Worm (Caenorhabditis elegans) whole organism, L1 larva: Measurements from ENCODE around the gene pac-1.

Experiments used
- blmp-1 ChIP-seq: fragments of 150-350 bp; optimal IDR thresholded peaks from 2 replicates; lab custom pipeline; 2014; ENCODE audit warnings: missing biosample characterization, missing genetic modification characterization
- ceh-88 ChIP-seq: fragments of 200-800 bp; sonication (Bioruptor generic); IDR thresholded peaks from 2 replicates; pipeline ENCODE4 v1.3.6; 2022; ENCODE audit warnings: missing genetic modification characterization, missing compliant biosample characterization
- ceh-90 ChIP-seq: sonication (generic microtip); optimal IDR thresholded peaks from 2 replicates; lab custom pipeline; 2016; ENCODE audit warnings: missing genetic modification characterization, missing compliant biosample characterization
- ces-1 ChIP-seq: fragments of 150-350 bp; optimal IDR thresholded peaks from 2 replicates; lab custom pipeline; 2014; ENCODE audit warnings: missing biosample characterization, missing genetic modification reagents, missing genetic modification characterization
- efl-1 ChIP-seq, 4 experiments: fragments of 150-350 bp; optimal IDR thresholded peaks in 3 of 4; peaks in 1 of 4; 1 replicate in 1 of 4; 2 replicates in 3 of 4; lab custom pipeline; 2014; ENCODE audit warnings: missing biosample characterization in 2 of 4, missing genetic modification characterization in 2 of 4, missing genetic modification reagents in 2 of 4
- efl-3 ChIP-seq: fragments of 200-800 bp; sonication (Bioruptor generic); optimal IDR thresholded peaks from 2 replicates; lab custom pipeline; 2018; ENCODE audit warnings: mild to moderate bottlenecking, missing genetic modification characterization, missing compliant biosample characterization
- egl-13 ChIP-seq: sonication (generic microtip); optimal IDR thresholded peaks from 2 replicates; lab custom pipeline; 2016; ENCODE audit warnings: missing genotype, missing genetic modification reagents, missing genetic modification characterization, missing compliant biosample characterization
- egl-27 ChIP-seq, 2 experiments: fragments of 150-350 bp in 1 of 2; sonication (generic microtip); optimal IDR thresholded peaks; 3 replicates each; lab custom pipeline; 2017 to 2018; ENCODE audit warnings: missing biosample characterization in 2 of 2, missing genetic modification characterization in 2 of 2, missing genetic modification reagents in 2 of 2
- elt-2 ChIP-seq: sonication (generic microtip); optimal IDR thresholded peaks from 2 replicates; lab custom pipeline; 2016; ENCODE audit warnings: missing genetic modification characterization, mild to moderate bottlenecking, inconsistent platforms, missing compliant biosample characterization, missing genetic modification reagents
- fkh-8 ChIP-seq: sonication (generic microtip); optimal IDR thresholded peaks from 2 replicates; lab custom pipeline; 2016; ENCODE audit warnings: mild to moderate bottlenecking, missing genetic modification characterization, missing compliant biosample characterization
- irx-1 ChIP-seq: sonication (generic microtip); optimal IDR thresholded peaks from 2 replicates; lab custom pipeline; 2016; ENCODE audit warnings: missing genetic modification characterization, missing compliant biosample characterization
- isw-1 ChIP-seq: fragments of 200-800 bp; sonication (Bioruptor generic); IDR thresholded peaks from 2 replicates; pipeline ENCODE4 v1.3.6; 2022; ENCODE audit warnings: missing genetic modification characterization, missing compliant biosample characterization
- mab-9 ChIP-seq: fragments of 200-800 bp; sonication (Bioruptor generic); IDR thresholded peaks from 2 replicates; pipeline ENCODE4 v1.3.6; 2022; ENCODE audit warnings: missing genetic modification reagents, missing genetic modification characterization, missing compliant biosample characterization
- nhr-11 ChIP-seq: fragments of 150-350 bp; optimal IDR thresholded peaks from 2 replicates; lab custom pipeline; 2014; ENCODE audit warnings: missing biosample characterization, missing genetic modification characterization
- nhr-47 ChIP-seq: sonication (generic microtip); optimal IDR thresholded peaks from 2 replicates; lab custom pipeline; 2016; ENCODE audit warnings: mild to moderate bottlenecking, missing genetic modification characterization, moderate library complexity, missing compliant biosample characterization
- nhr-71 ChIP-seq: sonication (generic microtip); optimal IDR thresholded peaks from 2 replicates; lab custom pipeline; 2016; ENCODE audit warnings: mild to moderate bottlenecking, missing genetic modification characterization, moderate library complexity, missing compliant biosample characterization
- pag-3 ChIP-seq: sonication (generic microtip); optimal IDR thresholded peaks from 2 replicates; lab custom pipeline; 2017; ENCODE audit warnings: missing genetic modification characterization, mild to moderate bottlenecking, missing compliant biosample characterization, antibody characterized with exemption, borderline replicate concordance; ENCODE audit not compliant: insufficient read depth
- snu-23 ChIP-seq: sonication (generic microtip); optimal IDR thresholded peaks from 2 replicates; lab custom pipeline; 2016; ENCODE audit warnings: missing genetic modification characterization, missing compliant biosample characterization
- sup-37 ChIP-seq: fragments of 200-800 bp; sonication (Bioruptor generic); optimal IDR thresholded peaks from 2 replicates; lab custom pipeline; 2018; ENCODE audit warnings: mild to moderate bottlenecking, missing genetic modification characterization, missing compliant biosample characterization
- unc-130 ChIP-seq: fragments of 150-350 bp; optimal IDR thresholded peaks from 2 replicates; lab custom pipeline; 2017; ENCODE audit warnings: missing biosample characterization, missing genetic modification characterization, inconsistent platforms
- unc-98 ChIP-seq: fragments of 200-800 bp; sonication (Bioruptor generic); IDR thresholded peaks from 2 replicates; pipeline ENCODE4 v1.3.6; 2022; ENCODE audit warnings: missing genetic modification characterization, missing compliant biosample characterization
- xbp-1 ChIP-seq: sonication (generic microtip); optimal IDR thresholded peaks from 2 replicates; lab custom pipeline; 2016; ENCODE audit warnings: missing genetic modification characterization, missing compliant biosample characterization
- zip-4 ChIP-seq: fragments of 200-800 bp; sonication (Bioruptor generic); optimal IDR thresholded peaks from 2 replicates; lab custom pipeline; 2018; ENCODE audit warnings: mild to moderate bottlenecking, missing genetic modification characterization, moderate library complexity, missing compliant biosample characterization

The pac-1 gene

DNA sequence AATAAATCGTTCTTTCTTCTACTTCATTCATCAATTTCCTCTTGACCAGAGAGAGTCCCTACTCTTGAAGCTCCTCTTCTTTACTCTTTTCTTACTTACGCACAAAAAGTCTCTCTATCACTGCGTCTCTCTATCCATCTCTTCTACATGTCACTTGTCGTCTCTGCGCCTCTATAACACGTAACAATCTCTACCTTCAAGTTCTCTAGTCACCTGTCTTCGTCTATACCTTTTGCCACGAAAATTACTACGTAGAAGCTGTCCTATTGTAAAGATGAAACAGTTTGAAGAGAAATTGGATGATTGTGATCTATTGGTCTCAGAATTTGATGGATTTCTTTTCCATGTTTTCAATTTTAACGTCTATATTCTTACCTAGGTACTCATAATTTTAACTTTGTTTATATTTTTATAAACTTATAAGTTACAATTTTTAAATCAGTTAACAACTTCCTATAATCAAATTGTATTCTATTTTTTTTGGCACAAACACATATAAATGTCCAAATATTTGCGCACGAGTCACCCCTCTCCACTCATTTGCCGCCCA lies 62.1 kb downstream of the pac-1 start, which contains the start of gene C02D5.2 (continued):
- TF ChIP-seq nhr-71 (tag; lab: Kevin White, UChicago) = peak; percentile 76
- TF ChIP-seq nhr-11 (tag; lab: Kevin White, UChicago) = no peak
- peak; percentile 26 for TF ChIP-seq nhr-47 (tag; lab: Kevin White, UChicago)
- TF ChIP-seq unc-98 (GFP tag; lab: Robert Waterston, UW) = no peak
- no peak for TF ChIP-seq pag-3 (tag; lab: Kevin White, UChicago)
- TF ChIP-seq mab-9 (GFP tag; lab: Robert Waterston, UW) = no peak
- TF ChIP-seq ces-1 = no peak
- TF ChIP-seq ceh-90 = no peak
- no peak for TF ChIP-seq egl-13 (tag; lab: Kevin White, UChicago)
- no peak for TF ChIP-seq zip-4 (GFP tag; lab: Kevin White, UChicago)
- TF ChIP-seq sup-37 = no peak
- no peak for TF ChIP-seq isw-1
- TF ChIP-seq fkh-8 (tag; lab: Kevin White, UChicago) = no peak
- no peak for TF ChIP-seq ceh-88 (GFP tag; lab: Robert Waterston, UW)
- no peak for TF ChIP-seq efl-3

DNA sequence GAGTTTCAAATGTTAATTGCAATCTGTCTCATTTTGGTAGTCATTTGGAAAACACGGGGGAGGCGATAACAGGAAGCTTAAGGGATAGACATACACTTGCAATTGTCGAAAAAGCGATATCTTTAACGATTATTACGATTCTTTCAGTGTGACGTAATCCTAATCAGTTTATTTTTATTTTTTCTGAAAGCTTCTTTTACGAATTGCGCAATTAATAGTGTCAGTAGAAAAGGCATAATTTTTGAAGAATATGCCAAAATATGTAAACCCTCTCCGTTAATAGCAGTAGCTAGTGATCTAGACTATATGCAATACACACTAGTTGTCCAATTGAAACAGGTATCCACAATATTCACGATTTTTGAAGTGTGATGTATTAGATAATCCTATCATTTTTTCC lies 65.6 kb downstream of the pac-1 start:
- TF ChIP-seq egl-27 (tag; optimal IDR thresholded peaks at IDR 0.05; lab: Kevin White, UChicago) (no peak), efl-1 (optimal IDR thresholded peaks at IDR 0.05; lab: Kevin White, UChicago) (no peak), efl-1 (GFP tag; optimal IDR thresholded peaks at IDR 0.05 in 1 of 2; lab: Kevin White, UChicago) (no peak), xbp-1 (tag; lab: Kevin White, UChicago) (no peak), unc-130 (tag; lab: Kevin White, UChicago) (no peak)

DNA sequence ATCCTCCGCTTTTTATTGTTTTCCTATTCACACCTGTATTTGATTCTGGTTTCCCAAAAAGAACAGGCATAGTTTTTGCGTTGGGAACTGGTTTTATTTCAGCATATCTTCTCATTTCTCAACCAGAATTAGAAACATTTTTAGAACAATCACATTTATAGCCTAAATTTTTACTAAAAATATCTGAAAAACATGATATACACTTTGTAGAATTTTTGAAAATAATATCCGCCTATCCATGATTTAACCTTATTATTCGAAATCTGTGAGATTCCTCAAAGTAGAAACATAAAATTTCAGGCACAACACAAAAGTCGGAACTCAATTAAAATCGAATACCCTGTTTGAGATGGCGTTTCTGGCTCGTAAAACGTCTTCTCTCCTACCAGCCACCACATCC lies 66.0 kb downstream of the pac-1 start, which contains the start of gene acdh-6:
acdh-6 (plus strand) TSS at position 301 of the 400 bp plus-strand sequence.
- no peak for TF ChIP-seq irx-1
- TF ChIP-seq elt-2 (tag; lab: Kevin White, UChicago) = no peak

DNA sequence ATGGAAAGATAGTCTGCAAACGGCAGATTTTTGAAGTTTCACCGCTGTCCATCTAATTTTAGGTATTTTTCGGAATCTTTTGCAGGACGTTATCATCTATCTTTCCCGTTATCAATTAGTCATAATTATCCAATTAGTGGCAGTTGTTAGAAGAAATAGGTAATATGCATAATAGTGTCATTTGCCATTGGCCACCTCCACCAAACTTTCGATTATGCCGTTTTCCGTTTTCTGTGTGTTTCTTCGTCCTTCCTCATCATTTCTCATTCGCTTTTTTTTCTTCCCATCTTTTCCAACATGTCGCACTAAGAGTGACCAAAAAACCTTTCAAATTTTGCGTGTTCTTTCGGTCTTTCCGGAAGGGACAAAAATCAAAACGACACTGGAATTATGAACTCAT lies 69.6 kb downstream of the pac-1 start:
- TF ChIP-seq blmp-1 (tag; lab: Kevin White, UChicago) (peak; percentile 67), snu-23 (GFP tag; lab: Kevin White, UChicago) (no peak), efl-1 (optimal IDR thresholded peaks at IDR 0.05; lab: Kevin White, UChicago) (no peak), efl-1 (GFP tag; optimal IDR thresholded peaks at IDR 0.05 in 1 of 2; lab: Kevin White, UChicago) (peak in 1 of 2 experiments; percentile 71)
